Fruit fly (Drosophila melanogaster): ENCODE data around the gene CG12783.

The CG12783 gene

dm6 chr3R:16570484-16570883, 42.7 kb downstream of the CG12783 start:
- TF ChIP-seq acj6 (GFP tag; optimal IDR thresholded peaks at IDR 0.05) = no peak
- no peak for TF ChIP-seq CG6854 (GFP tag; optimal IDR thresholded peaks at IDR 0.05)
- TF ChIP-seq pdm3 (GFP tag; optimal IDR thresholded peaks at IDR 0.05) = no peak
- TF ChIP-seq achi (GFP tag; optimal IDR thresholded peaks at IDR 0.05) = no peak
- TF ChIP-seq CG3032 (tag; optimal IDR thresholded peaks at IDR 0.05) = no peak

dm6 chr3R:16569338-16569737, 43.9 kb downstream of the CG12783 start:
- no peak for TF ChIP-seq pdm3 (GFP tag; optimal IDR thresholded peaks at IDR 0.05)
- no peak for TF ChIP-seq CG6854 (GFP tag; optimal IDR thresholded peaks at IDR 0.05)
- TF ChIP-seq lz (GFP tag; optimal IDR thresholded peaks at IDR 0.05) = no peak
- TF ChIP-seq Blimp-1 (GFP tag; optimal IDR thresholded peaks at IDR 0.05) = no peak
- TF ChIP-seq Hr38 (GFP tag; optimal IDR thresholded peaks at IDR 0.05) = no peak
- TF ChIP-seq CG9139 (GFP tag; optimal IDR thresholded peaks at IDR 0.05) = no peak
- no peak for TF ChIP-seq CG10631 (GFP tag; optimal IDR thresholded peaks at IDR 0.05)
- TF ChIP-seq CG15336 (GFP tag; IDR thresholded peaks at IDR 0.05) = no peak
- no peak for TF ChIP-seq ss (GFP tag; optimal IDR thresholded peaks at IDR 0.05)
- TF ChIP-seq fkh (GFP tag; optimal IDR thresholded peaks at IDR 0.05) = no peak
- TF ChIP-seq dac (GFP tag; optimal IDR thresholded peaks at IDR 0.05) = no peak

DNA sequence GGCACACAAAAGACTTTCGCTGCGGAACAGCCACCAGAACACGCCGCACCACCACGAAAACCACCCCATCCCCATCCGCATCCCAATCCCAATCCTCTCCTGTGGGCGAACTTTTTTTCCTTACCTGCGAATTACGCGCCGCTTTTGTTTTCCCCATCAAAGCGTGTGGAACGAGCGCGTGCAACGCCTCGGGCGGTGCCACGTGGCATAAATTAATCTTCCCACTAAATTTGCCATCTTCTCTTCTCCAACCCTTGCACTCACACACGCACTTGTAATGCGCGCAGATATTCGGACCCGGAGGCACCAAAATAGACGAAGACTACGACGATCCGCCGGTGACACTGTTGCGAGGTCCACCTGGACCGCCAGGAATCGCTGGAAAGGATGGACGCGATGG, 48.4 kb downstream of the CG12783 start:
- TF ChIP-seq CG16779 (tag; optimal IDR thresholded peaks at IDR 0.05) (no peak), Hr4 (GFP tag; optimal IDR thresholded peaks at IDR 0.05) (no peak), pdm3 (GFP tag; optimal IDR thresholded peaks at IDR 0.05) (no peak), lz (GFP tag; optimal IDR thresholded peaks at IDR 0.05) (no peak), Eip75B (GFP tag; optimal IDR thresholded peaks at IDR 0.05) (no peak), CG6854 (GFP tag; optimal IDR thresholded peaks at IDR 0.05) (no peak), CG6163 (GFP tag; IDR thresholded peaks at IDR 0.05) (no peak), Smox (GFP tag; optimal IDR thresholded peaks at IDR 0.05) (no peak), CG11294 (GFP tag; IDR thresholded peaks at IDR 0.05) (no peak), CG8119 (GFP tag; IDR thresholded peaks at IDR 0.05) (no peak), CG7368 (GFP tag; optimal IDR thresholded peaks at IDR 0.05) (no peak), Blimp-1 (GFP tag; optimal IDR thresholded peaks at IDR 0.05) (no peak), acj6 (GFP tag; optimal IDR thresholded peaks at IDR 0.05) (no peak), dsx (GFP tag; optimal IDR thresholded peaks at IDR 0.05; ENCODE audit: poor library complexity, severe bottlenecking) (no peak)

Data from whole organism, prepupa.